Worm (Caenorhabditis elegans): ENCODE data around the gene R193.1.

DNA sequence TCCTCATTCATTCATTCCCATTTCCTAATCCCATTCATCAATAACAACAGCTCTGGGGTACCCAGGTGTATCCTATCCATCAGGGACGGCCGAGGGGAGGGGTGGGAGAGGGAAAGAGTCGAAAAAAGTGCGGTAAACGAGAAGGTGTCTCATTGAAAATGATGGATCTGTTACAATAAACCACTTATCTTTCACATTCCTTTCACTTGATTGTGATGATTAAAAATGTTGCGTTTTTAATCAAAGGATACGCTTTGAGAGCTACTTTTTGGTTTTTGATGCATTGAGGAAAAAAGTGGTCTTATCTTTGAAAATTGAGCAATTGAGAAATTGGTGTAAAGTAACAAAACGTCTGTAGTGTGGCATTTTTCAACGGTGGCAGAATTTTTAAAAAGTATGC lies 28.5 kb downstream of the R193.1 start:
- TF ChIP-seq F13H6.1 (tag; optimal IDR thresholded peaks at IDR 0.05) = no peak
- no peak for TF ChIP-seq nhr-77 (tag; optimal IDR thresholded peaks at IDR 0.05)
- no peak for TF ChIP-seq snpc-4 (tag; optimal IDR thresholded peaks at IDR 0.05)
- TF ChIP-seq gmeb-1 (tag; optimal IDR thresholded peaks at IDR 0.05) = no peak
- TF ChIP-seq unc-55 (GFP tag; optimal IDR thresholded peaks at IDR 0.05) = no peak
- no peak for TF ChIP-seq elt-3 (tag; optimal IDR thresholded peaks at IDR 0.05)
- no peak for TF ChIP-seq ceh-82 (tag; optimal IDR thresholded peaks at IDR 0.05)
- TF ChIP-seq nhr-10 (tag; optimal IDR thresholded peaks at IDR 0.05) = no peak
- no peak for TF ChIP-seq mbf-1 (tag; optimal IDR thresholded peaks at IDR 0.05)
- no peak for TF ChIP-seq ceh-16 (tag; optimal IDR thresholded peaks at IDR 0.05)
- no peak for TF ChIP-seq nhr-12 (tag; optimal IDR thresholded peaks at IDR 0.05)
- TF ChIP-seq ama-1 (optimal IDR thresholded peaks at IDR 0.05) = no peak
- no peak for TF ChIP-seq unc-39 (tag; optimal IDR thresholded peaks at IDR 0.05)
- TF ChIP-seq R02D3.7 (tag; optimal IDR thresholded peaks at IDR 0.05) = no peak
